Fruit fly (Drosophila melanogaster) whole organism, larva: ENCODE measurements around the gene CG9588.

Experiments
- noc ChIP-seq: fragments of 200-800 bp; sonication (Bioruptor generic); optimal IDR thresholded peaks from 3 replicates; lab custom pipeline; 2019; ENCODE audit warnings: missing biosample characterization, mild to moderate bottlenecking, missing genetic modification characterization, moderate library complexity

Gene CG9588

DNA sequence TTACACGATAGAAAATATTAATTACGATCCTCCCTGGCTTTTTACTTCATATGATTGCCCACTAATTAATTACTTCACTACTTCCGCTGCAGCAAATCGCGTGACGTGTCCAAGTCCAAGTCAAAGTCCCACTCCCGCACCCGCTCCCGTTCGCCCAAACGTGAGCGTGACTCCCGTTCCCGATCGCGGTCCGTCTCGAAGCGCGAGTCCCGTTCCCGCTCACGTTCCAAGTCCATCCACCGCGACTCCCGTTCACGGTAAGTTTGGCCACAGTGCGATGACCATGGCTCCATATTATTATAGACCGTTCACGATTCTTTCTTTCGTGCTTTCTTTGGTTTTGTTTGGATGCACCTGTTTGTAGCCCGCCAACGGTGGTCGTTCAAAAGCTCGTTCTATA, 10.5 kb downstream of the CG9588 start:
- TF ChIP-seq noc (tag; lab: Kevin White, UChicago) = no peak

DNA sequence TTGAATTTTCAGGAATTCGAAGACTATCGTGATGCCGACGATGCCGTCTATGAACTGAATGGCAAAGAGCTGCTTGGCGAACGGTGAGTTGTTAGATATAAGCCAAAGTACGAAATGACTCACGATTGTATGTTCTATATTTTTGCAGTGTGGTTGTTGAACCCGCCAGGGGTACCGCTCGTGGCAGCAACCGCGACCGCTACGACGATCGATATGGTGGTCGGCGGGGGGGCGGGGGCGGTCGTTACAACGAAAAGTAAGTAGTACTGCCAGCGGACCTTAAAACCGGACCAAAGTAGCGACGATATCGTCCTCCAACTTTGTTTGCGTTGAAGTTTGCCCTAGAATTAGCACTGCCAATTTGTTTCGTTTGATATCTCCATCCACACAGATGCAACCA, 14.3 kb downstream of the CG9588 start:
- no peak for TF ChIP-seq noc (tag; lab: Kevin White, UChicago)

DNA sequence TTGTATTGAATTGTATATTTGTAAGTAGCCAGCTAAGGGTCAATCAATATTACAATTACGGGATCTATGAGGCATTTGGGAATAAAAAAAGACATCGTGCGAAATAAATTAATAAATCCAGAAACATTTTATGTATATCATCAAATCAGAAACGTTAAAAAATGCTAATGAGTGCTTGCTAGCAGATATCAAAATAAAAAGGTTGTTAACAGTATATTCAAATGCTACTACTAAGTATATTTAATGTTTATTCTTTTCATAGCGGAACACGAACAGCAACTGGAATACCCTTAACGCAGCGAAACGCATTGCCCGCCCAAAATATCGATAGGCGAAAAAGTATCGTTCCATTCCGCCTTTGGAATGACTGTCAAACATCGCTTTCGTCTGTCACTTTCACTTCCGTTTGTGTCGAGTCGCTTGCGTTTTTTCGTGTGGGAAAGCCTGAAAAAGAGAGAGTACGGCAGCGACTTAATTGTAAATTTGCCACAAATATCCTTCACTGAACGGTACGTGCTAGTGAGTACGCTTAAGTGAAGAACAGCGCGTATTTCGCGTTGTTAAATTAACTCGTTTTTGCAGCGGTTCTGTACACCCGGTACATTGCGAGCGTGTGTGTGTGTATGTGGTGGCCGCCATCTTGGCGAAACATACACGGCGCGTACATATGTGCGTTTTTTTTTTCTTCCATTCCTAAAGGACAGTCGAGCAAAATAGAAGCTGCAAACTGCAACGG, 15.4 kb downstream of the CG9588 start, which contains the start of gene B52:
TSS of gene B52 (plus strand) at position 388 of the 736 bp plus-strand sequence.
- TF ChIP-seq noc (tag; lab: Kevin White, UChicago) = peak; percentile 71

DNA sequence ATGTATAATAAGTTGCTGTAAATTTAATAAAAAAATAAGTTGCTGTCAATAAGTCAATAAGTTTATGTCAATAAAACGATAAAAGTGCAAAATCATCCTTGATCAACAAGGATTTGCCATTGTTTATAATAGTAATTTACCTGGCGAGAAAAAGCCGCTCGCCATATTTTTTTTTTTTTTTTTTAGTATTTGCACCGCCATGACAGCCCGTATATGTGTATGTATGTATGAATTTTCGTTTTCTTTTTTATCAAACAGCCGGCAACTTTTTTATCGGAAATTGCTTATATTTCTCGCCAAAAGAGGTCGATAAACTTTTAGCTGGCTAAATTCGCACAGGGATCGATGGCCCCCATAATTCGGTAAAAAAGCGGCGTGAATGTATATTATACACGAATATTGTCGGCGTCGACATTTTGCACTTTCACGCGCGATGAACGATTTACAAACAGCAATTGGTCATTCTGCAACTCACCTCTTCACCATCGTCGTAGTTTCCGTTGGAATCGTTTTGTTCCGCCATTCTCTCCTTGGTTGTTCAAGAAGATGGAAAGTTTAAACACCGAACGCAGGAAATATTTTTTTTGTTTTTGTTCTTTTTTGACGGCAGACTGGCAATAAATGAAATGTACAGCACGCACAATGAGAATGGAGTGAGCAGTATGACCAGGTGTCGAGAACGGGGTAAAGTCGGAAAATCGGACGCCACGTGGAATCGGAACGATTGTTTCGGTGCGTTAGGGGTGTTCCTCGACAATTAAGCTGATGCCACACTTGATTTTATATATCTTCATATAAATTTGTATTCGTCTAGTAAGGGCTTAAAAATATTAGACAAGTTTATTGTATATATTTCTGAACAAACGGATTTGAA, 16.4 kb downstream of the CG9588 start, which contains the start of gene Hrb87F:
TSS of gene Hrb87F (minus strand) at position 667 of the 874 bp plus-strand sequence.
- TF ChIP-seq noc (tag; lab: Kevin White, UChicago) = no peak

DNA sequence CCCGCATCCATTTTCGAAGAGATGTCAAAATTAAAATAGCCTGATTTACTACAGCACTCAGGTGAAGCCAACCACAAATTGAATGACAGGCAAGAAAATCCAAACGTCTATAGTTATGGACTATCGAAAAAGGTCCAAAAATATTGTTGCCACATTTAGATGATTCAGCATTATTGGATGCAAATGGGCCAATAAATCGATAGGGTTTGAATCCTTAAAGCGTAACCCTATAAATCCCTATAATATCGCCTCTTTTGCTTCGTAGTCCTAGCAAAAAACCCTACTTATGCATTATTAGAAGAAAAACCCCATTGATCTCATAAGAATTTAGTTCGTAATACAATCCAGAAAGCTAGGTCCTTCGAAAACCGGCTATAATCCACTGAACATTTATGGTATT, 20.2 kb downstream of the CG9588 start, which contains the start of gene Rbp4:
TSS of gene Rbp4 (minus strand) at position 101 of the 400 bp plus-strand sequence.
- TF ChIP-seq noc (tag; lab: Kevin White, UChicago) = no peak

DNA sequence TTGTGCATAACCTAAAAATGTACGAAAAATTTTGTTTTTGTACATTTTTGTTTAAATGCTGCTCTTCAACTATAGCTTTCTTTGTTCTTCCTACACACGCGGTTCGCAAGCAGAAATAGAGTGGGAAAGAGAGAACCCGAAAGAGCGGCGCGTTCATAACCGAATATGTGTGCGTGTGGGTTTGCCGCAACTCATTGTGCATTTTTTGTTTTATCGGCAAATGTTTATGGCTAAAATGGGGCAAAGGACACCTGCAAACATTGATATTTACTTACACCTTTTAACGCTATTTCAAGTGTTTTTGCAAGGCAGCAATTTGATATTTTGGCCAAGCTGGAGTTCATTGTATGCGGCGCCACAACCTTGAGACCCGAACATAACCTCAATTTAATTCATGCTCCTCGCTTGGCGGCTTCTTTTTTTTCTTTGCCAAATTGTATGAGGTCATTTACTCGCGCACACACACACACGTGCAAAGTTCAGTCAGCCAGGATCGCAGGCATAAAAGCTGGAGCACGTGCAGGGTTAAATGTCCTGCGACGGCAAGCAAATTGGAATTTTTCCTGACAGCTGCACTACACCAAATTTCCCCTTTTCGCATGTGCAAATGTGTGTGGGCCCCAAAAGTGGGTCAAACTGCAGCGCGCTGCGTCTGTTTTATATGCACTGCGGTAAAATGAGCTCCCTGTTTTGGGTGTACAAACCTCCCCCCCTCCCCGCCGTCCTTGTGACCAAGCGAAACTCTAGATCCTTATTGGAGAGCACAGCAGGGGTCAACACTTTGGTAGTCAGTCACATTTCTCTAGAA, 28.5 kb downstream of the CG9588 start:
- no peak for TF ChIP-seq noc (tag; lab: Kevin White, UChicago)

DNA sequence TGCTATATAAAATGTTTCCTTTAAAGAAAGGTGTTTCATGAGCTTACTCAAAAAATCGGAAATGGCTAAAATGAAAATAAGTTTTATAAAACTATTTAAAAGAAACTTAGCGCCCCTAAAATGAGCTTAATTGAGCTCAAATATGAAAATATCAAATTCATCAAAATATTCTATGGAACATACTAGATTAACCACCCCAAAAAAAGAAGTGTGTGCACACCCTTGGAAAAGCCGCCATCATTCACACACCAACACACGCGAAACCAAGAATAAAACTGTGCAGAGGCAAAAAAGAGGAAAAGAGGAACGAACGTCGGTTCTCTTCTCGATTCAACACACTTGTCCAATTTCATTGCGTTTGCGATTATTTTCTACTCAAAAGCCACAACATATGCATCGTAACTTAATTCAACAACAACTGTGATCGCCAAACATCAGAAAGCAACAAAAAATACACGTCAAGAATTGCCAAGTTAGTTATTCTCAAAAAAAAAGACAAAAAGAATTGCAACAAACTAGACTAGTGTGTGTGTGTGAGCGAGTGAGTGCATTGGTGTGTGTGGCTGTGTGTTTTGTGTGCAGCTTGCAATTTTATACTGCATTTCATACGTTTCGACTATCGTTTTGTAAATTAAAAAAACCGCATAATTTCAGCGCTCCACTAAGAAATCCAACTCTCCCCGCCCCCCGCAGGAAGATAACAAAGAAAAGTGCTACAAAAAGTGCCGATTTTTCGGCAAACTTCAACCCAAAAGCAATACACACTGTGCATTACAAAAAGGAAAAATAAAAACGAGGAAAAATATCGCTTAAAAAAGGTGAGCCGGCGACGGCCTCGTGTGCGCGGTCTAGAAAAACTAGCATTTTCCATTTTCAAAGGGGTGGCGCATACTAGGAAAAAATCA, 29.5 kb downstream of the CG9588 start, which contains the start of gene rin:
TSS of gene rin (plus strand) at position 276 of the 905 bp plus-strand sequence.
- no peak for TF ChIP-seq noc (tag; lab: Kevin White, UChicago)

DNA sequence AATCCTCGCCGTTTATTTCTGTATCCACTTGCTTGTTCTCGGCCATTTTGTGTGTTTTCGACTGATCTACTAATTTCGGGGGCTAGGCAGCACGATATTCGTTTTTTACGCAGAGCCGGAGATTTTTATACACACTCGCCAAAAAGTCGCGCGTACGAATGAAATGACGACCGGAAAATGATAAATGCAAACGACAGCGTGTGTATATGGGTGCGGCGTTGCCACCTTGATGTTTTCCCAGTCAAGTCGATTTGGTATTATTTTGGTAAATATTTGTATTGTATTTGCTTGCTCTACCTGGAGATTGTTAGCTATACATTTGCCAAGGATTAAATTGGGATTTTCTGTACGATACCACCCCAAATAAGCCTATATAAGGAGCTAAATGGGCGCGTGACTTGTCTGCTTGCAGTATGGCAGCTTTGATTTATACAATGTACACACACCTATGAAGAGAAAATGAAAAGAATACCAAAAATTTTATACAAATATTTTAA, 30.6 kb downstream of the CG9588 start, which contains the start of gene sqd:
TSS of gene sqd (minus strand) at position 431 of the 497 bp plus-strand sequence.
- TF ChIP-seq noc (tag; lab: Kevin White, UChicago) = no peak

DNA sequence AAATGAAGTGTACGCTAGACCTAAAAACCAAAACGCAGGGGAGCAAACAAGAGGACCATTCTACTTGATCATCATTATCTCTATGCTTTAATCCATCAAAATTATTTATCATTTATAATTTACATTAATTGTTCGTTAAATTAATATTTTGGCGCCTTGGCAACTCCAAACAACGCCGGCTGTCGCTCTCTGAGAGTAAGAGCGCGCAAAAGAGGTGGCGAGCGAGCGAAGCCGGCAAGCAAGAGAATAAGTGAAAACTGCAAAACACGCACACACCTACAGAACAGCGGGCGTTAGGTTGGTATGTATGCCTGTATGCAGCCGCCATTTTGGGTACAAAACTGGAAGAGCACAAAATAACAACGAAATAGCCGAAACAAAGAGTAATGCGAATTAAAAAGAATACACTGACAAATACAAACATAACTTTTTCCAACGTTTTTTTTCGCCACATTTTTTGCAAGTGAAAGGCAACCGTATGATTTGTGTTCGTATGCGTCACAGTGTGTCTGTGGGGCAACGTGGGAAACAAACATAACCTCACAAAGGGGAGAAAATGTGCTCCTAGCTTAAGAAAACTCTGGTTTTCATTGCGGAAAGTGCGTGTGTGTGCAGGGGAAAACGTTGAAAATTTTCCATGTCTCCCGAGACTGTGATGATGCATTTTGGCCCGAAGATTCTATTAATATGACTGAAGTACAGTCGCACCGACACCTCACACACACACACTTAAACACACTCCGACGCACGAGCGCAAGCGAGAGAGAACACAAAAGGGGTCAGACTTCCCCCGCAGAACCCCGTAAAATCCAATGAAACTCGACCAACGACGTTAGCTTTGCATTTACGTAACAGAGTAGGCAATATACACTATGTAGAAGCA, 31.5 kb downstream of the CG9588 start:
- no peak for TF ChIP-seq noc (tag; lab: Kevin White, UChicago)

DNA sequence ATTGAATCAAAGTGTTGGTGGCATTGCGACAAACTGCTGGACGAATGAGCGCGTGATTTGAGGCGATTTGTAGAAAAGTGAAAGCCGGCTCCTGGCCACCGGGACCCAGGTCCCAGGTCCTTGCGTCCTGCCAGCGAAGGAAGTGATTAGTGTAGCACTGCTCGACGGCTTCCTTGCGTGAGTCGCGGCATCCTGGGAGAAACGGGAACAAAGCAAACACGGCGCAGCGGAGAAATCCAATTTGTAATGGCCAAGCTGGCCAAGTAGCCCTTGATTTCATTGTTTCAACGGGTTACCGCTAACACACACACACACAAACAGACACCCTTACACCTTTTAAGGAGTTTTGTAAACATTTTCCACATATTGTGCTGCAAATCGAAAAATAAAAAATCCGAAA, 44.8 kb downstream of the CG9588 start, which contains the start of gene CG10841:
TSS of gene CG10841 (plus strand) at position 301 of the 400 bp plus-strand sequence.
- no peak for TF ChIP-seq noc (tag; lab: Kevin White, UChicago)
